Worm (Caenorhabditis elegans): ENCODE results near the gene ztf-18.
A peak's percentile ranks its signal among the peaks of the same experiment; 100 is the strongest.

The ztf-18 gene

ce11 chrIII:843999-844398, 51.5 kb downstream of the ztf-18 start:
- TF ChIP-seq lin-26 (GFP tag; IDR thresholded peaks at IDR 0.05), result 0 out of 2 replicates have a peak, but pooled peaks have one; percentile 20
- TF ChIP-seq snpc-4 (GFP tag; optimal IDR thresholded peaks at IDR 0.05), result no peak
- TF ChIP-seq snpc-4 (tag; optimal IDR thresholded peaks at IDR 0.05), result peak in 1 of 4 experiments; percentile 22
- TF ChIP-seq hmg-1.2 (GFP tag; IDR thresholded peaks at IDR 0.05), result peak; percentile 31; the same call in 1 of the 2 replicates
- peak; percentile 50 for TF ChIP-seq zfh-2 (GFP tag; conservative IDR thresholded peaks at IDR 0.05)
- peak; percentile 42 for TF ChIP-seq attf-5 (GFP tag; optimal IDR thresholded peaks at IDR 0.05)
- no peak for TF ChIP-seq tbp1 (GFP tag; optimal IDR thresholded peaks at IDR 0.05)
- TF ChIP-seq dox-1 (GFP tag; IDR thresholded peaks at IDR 0.05), result 0 out of 2 replicates have a peak, but pooled peaks have one; percentile 23
- TF ChIP-seq nhr-120 (GFP tag; IDR thresholded peaks at IDR 0.05), result no peak
- peak; percentile 49 for TF ChIP-seq nhr-80 (tag; optimal IDR thresholded peaks at IDR 0.05)
- peak; percentile 51 for TF ChIP-seq mcd-1 (GFP tag; IDR thresholded peaks at IDR 0.05)
- no peak for TF ChIP-seq sptf-2 (GFP tag; optimal IDR thresholded peaks at IDR 0.05)
- TF ChIP-seq tbx-9 (tag; optimal IDR thresholded peaks at IDR 0.05; ENCODE audit: borderline replicate concordance), result no peak
- TF ChIP-seq cebp-1 (GFP tag; IDR thresholded peaks at IDR 0.05), result no peak
- TF ChIP-seq cebp-1 (tag; optimal IDR thresholded peaks at IDR 0.05), result peak; percentile 36

- no peak for TF ChIP-seq hrde-1 (tag; optimal IDR thresholded peaks at IDR 0.05; ENCODE audit: borderline replicate concordance)
- no peak for TF ChIP-seq C06A6.2 (GFP tag; conservative IDR thresholded peaks at IDR 0.05)
- no peak for TF ChIP-seq let-607 (tag; optimal IDR thresholded peaks at IDR 0.05)
- TF ChIP-seq B0336.3 (GFP tag; IDR thresholded peaks at IDR 0.05), result no peak
- TF ChIP-seq snpc-1.1 (tag; optimal IDR thresholded peaks at IDR 0.05; ENCODE audit: insufficient read depth), result no peak
- TF ChIP-seq xnd-1 (tag; optimal IDR thresholded peaks at IDR 0.05), result no peak
- TF ChIP-seq somi-1 (GFP tag; optimal IDR thresholded peaks at IDR 0.05), result no peak
- no peak for TF ChIP-seq rcor-1 (GFP tag; IDR thresholded peaks at IDR 0.05)
- no peak for TF ChIP-seq hmg-20 (GFP tag; IDR thresholded peaks at IDR 0.05)
- TF ChIP-seq madf-10 (tag; optimal IDR thresholded peaks at IDR 0.05), result no peak
- no peak for TF ChIP-seq pbrm-1 (GFP tag; IDR thresholded peaks at IDR 0.05)
- TF ChIP-seq egl-44 (GFP tag; IDR thresholded peaks at IDR 0.05), result no peak
These were observed 52.9 kb downstream of the ztf-18 start, which contains the start of gene far-8 for ce11 chrIII:842630-843029. far-8 (plus strand) TSS chrIII:842930.

Measured in whole organism, young adult.